Fruit fly (Drosophila melanogaster): ENCODE measurements around the gene Hr39.
A peak's percentile ranks its signal among the peaks of the same experiment; 100 is the strongest.

The Hr39 gene

dm6 chr2L:21302064-21302463 is 65.0 kb downstream of the Hr39 start:
- TF ChIP-seq usp (GFP tag; optimal IDR thresholded peaks at IDR 0.05): no peak
- no peak for TF ChIP-seq dmrt93B (GFP tag; optimal IDR thresholded peaks at IDR 0.05)
- TF ChIP-seq Dfd (GFP tag; optimal IDR thresholded peaks at IDR 0.05): peak; percentile 82
- TF ChIP-seq rgr (GFP tag; optimal IDR thresholded peaks at IDR 0.05): no peak
- no peak for TF ChIP-seq Abd-B (GFP tag; optimal IDR thresholded peaks at IDR 0.05)

- no peak for TF ChIP-seq Hr78 (GFP tag; optimal IDR thresholded peaks at IDR 0.05)
- TF ChIP-seq dsf (GFP tag; optimal IDR thresholded peaks at IDR 0.05; ENCODE audit: borderline replicate concordance): no peak
- TF ChIP-seq foxo (GFP tag; optimal IDR thresholded peaks at IDR 0.05): no peak
- TF ChIP-seq OdsH (GFP tag; optimal IDR thresholded peaks at IDR 0.05): no peak
- TF ChIP-seq jim (GFP tag; optimal IDR thresholded peaks at IDR 0.05): no peak
- no peak for TF ChIP-seq Vsx2 (GFP tag; optimal IDR thresholded peaks at IDR 0.05; ENCODE audit: partially characterized antibody)
- no peak for TF ChIP-seq sage (GFP tag; optimal IDR thresholded peaks at IDR 0.05)
- TF ChIP-seq Hr83 (GFP tag; optimal IDR thresholded peaks at IDR 0.05; ENCODE audit: poor library complexity, severe bottlenecking): no peak
- TF ChIP-seq Rel (GFP tag; optimal IDR thresholded peaks at IDR 0.05): no peak
- no peak for TF ChIP-seq Rel (tag; optimal IDR thresholded peaks at IDR 0.05)
Observed at dm6 chr2L:21303655-21304532, 66.8 kb downstream of the Hr39 start.

DNA sequence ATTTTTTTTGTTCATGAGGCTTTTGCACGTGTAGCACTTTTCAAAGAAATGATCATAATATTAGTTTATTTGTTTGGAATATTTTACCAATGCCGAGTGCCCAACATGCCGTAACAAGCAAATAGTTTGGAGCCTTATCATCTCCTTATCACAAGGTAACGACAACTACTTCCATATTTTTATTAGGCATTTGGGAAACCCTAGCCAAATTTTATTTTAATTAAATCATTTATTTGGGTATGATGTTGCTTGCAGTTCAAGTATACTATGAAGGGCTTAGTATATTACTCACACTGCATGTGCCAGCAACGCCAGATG is 67.4 kb downstream of the Hr39 start:
- TF ChIP-seq pan (optimal IDR thresholded peaks at IDR 0.05) (no peak), lola (GFP tag; optimal IDR thresholded peaks at IDR 0.05) (no peak), sv (GFP tag; optimal IDR thresholded peaks at IDR 0.05) (no peak), Vsx2 (GFP tag; optimal IDR thresholded peaks at IDR 0.05; ENCODE audit: partially characterized antibody) (no peak), psq (GFP tag; optimal IDR thresholded peaks at IDR 0.05) (no peak), woc (GFP tag; optimal IDR thresholded peaks at IDR 0.05) (no peak), HLH106 (tag; optimal IDR thresholded peaks at IDR 0.05) (no peak), dsf (GFP tag; optimal IDR thresholded peaks at IDR 0.05; ENCODE audit: borderline replicate concordance) (no peak), tai (GFP tag; optimal IDR thresholded peaks at IDR 0.05) (no peak), Rel (GFP tag; optimal IDR thresholded peaks at IDR 0.05) (no peak), Rel (tag; optimal IDR thresholded peaks at IDR 0.05) (no peak)

DNA sequence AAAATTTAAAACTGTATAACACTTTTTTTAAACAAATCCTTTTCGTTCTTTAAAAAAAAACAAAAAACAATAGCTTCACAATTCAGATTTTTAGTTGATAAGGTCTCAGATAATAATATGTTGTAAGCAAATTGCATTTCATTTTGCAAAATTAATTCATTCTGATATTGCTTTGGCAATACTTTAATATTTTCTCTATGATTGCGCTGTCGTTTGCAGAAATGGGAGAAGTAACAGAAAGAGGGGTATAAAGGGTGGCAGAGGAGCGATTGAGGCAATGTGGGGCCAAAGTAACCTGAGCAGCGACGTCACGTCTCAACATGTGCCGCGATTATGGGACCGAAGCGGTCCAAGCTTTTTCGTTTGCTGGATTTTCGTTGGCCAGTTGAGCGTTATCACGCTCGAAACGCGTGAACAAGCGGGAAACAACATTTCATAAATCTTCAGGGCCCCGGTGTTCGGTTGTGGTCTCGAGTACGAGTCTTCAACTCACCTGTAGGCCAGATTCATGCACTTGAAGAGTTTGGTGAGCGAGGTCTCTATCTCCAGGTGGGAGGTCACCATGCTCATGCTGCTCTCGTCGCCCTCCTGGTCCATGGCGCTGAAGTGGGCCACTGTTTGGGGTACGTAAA is 70.9 kb downstream of the Hr39 start:
- TF ChIP-seq Rel (GFP tag; optimal IDR thresholded peaks at IDR 0.05) (no peak), Rel (tag; optimal IDR thresholded peaks at IDR 0.05) (peak; percentile 54), brk (GFP tag; optimal IDR thresholded peaks at IDR 0.05) (no peak), tai (GFP tag; optimal IDR thresholded peaks at IDR 0.05) (no peak)

All from whole organism, wandering third instar larva.